Worm (Caenorhabditis elegans): ENCODE data around the gene B0564.2.

- TF ChIP-seq pha-4 (tag; optimal IDR thresholded peaks at IDR 0.05) (no peak), nfya-1 (tag; optimal IDR thresholded peaks at IDR 0.05; ENCODE audit: borderline replicate concordance, insufficient read depth) (no peak), nhr-90 (tag; optimal IDR thresholded peaks at IDR 0.05) (no peak), unc-130 (GFP tag; optimal IDR thresholded peaks at IDR 0.05) (no peak), nhr-27 (tag; optimal IDR thresholded peaks at IDR 0.05) (no peak), mxl-1 (tag; optimal IDR thresholded peaks at IDR 0.05) (no peak), dox-1 (GFP tag; IDR thresholded peaks at IDR 0.05) (no peak), hlh-26 (GFP tag; conservative IDR thresholded peaks at IDR 0.05) (no peak)
Measured at ce11 chrIV:13142254-13142653, 34.8 kb downstream of the B0564.2 start, which contains the start of gene spe-43.

Measured in whole organism, young adult.